Worm (Caenorhabditis elegans) whole organism, L1 larva: Measurements from ENCODE around the gene ethe-1.

ENCODE experiments used
- C04F5.9 ChIP-seq: sonication (generic microtip); optimal IDR thresholded peaks from 2 replicates; lab custom pipeline; 2016; ENCODE audit warnings: missing genetic modification characterization, missing compliant biosample characterization
- C34B4.2 ChIP-seq: sonication (generic microtip); optimal IDR thresholded peaks from 2 replicates; lab custom pipeline; 2017; ENCODE audit warnings: mild to moderate bottlenecking, missing genetic modification characterization, missing compliant biosample characterization
- F16B12.6 ChIP-seq: fragments of 150-350 bp; optimal IDR thresholded peaks from 2 replicates; lab custom pipeline; 2014; ENCODE audit warnings: missing biosample characterization, missing genetic modification characterization
- aha-1 ChIP-seq: fragments of 150-350 bp; optimal IDR thresholded peaks from 2 replicates; lab custom pipeline; 2014; ENCODE audit warnings: missing biosample characterization, missing genetic modification characterization
- alr-1 ChIP-seq: fragments of 200-800 bp; sonication (Bioruptor generic); optimal IDR thresholded peaks from 2 replicates; lab custom pipeline; 2018; ENCODE audit warnings: borderline replicate concordance, mild to moderate bottlenecking, missing genetic modification characterization, missing compliant biosample characterization
- ama-1 ChIP-seq: fragments of 150-350 bp; optimal IDR thresholded peaks from 2 replicates; lab custom pipeline; 2014
- blmp-1 ChIP-seq: fragments of 150-350 bp; optimal IDR thresholded peaks from 2 replicates; lab custom pipeline; 2014; ENCODE audit warnings: missing biosample characterization, missing genetic modification characterization
- ceh-63 ChIP-seq: fragments of 200-800 bp; sonication (Bioruptor generic); optimal IDR thresholded peaks from 2 replicates; lab custom pipeline; 2018; ENCODE audit warnings: mild to moderate bottlenecking, missing genetic modification characterization, missing compliant biosample characterization
- ceh-8 ChIP-seq: fragments of 200-800 bp; sonication (Bioruptor generic); optimal IDR thresholded peaks from 2 replicates; lab custom pipeline; 2018; ENCODE audit warnings: mild to moderate bottlenecking, missing genetic modification characterization, moderate library complexity, missing compliant biosample characterization
- ceh-82 ChIP-seq, 3 experiments: fragments of 150-350 bp in 1 of 3; sonication (generic microtip) in 2 of 3; optimal IDR thresholded peaks; 2 replicates each; lab custom pipeline; 2014 to 2017; ENCODE audit warnings: missing biosample characterization in 3 of 3, missing genetic modification characterization in 3 of 3
- ces-1 ChIP-seq: fragments of 150-350 bp; optimal IDR thresholded peaks from 2 replicates; lab custom pipeline; 2014; ENCODE audit warnings: missing biosample characterization, missing genetic modification reagents, missing genetic modification characterization
- efl-1 ChIP-seq, 4 experiments: fragments of 150-350 bp; optimal IDR thresholded peaks in 3 of 4; peaks in 1 of 4; 1 replicate in 1 of 4; 2 replicates in 3 of 4; lab custom pipeline; 2014; ENCODE audit warnings: missing biosample characterization in 2 of 4, missing genetic modification characterization in 2 of 4, missing genetic modification reagents in 2 of 4
- efl-3 ChIP-seq: fragments of 200-800 bp; sonication (Bioruptor generic); optimal IDR thresholded peaks from 2 replicates; lab custom pipeline; 2018; ENCODE audit warnings: mild to moderate bottlenecking, missing genetic modification characterization, missing compliant biosample characterization
- elt-2 ChIP-seq: sonication (generic microtip); optimal IDR thresholded peaks from 2 replicates; lab custom pipeline; 2016; ENCODE audit warnings: missing genetic modification characterization, mild to moderate bottlenecking, inconsistent platforms, missing compliant biosample characterization, missing genetic modification reagents
- ets-5 ChIP-seq: fragments of 200-800 bp; sonication (Bioruptor generic); IDR thresholded peaks from 2 replicates; pipeline ENCODE4 v1.3.6; 2022; ENCODE audit warnings: missing genetic modification characterization, missing compliant biosample characterization
- fkh-8 ChIP-seq: sonication (generic microtip); optimal IDR thresholded peaks from 2 replicates; lab custom pipeline; 2016; ENCODE audit warnings: mild to moderate bottlenecking, missing genetic modification characterization, missing compliant biosample characterization
- grh-1 ChIP-seq: fragments of 200-800 bp; sonication (Bioruptor generic); IDR thresholded peaks from 2 replicates; pipeline ENCODE4 v1.3.6; 2022; ENCODE audit warnings: missing genetic modification reagents, missing genetic modification characterization, missing compliant biosample characterization
- hlh-4 ChIP-seq: sonication (generic microtip); optimal IDR thresholded peaks from 2 replicates; lab custom pipeline; 2016; ENCODE audit warnings: mild to moderate bottlenecking, missing genetic modification characterization, missing compliant biosample characterization
- lin-14 ChIP-seq: fragments of 200-800 bp; sonication (Bioruptor generic); optimal IDR thresholded peaks from 2 replicates; lab custom pipeline; 2018; ENCODE audit warnings: mild to moderate bottlenecking, missing genetic modification characterization, moderate library complexity, missing compliant biosample characterization
- lin-15B ChIP-seq: fragments of 150-350 bp; sonication (generic microtip); optimal IDR thresholded peaks from 3 replicates; lab custom pipeline; 2014; ENCODE audit warnings: missing biosample characterization, missing genetic modification characterization
- lin-35 ChIP-seq, 2 experiments: fragments of 150-350 bp; optimal IDR thresholded peaks; 2 replicates each; lab custom pipeline; 2014; ENCODE audit warnings: missing biosample characterization in 2 of 2, missing genetic modification characterization in 2 of 2, missing genetic modification reagents in 2 of 2
- mab-9 ChIP-seq: fragments of 200-800 bp; sonication (Bioruptor generic); IDR thresholded peaks from 2 replicates; pipeline ENCODE4 v1.3.6; 2022; ENCODE audit warnings: missing genetic modification reagents, missing genetic modification characterization, missing compliant biosample characterization
- nhr-19 ChIP-seq: fragments of 200-800 bp; sonication (Bioruptor generic); conservative IDR thresholded peaks from 2 replicates; pipeline ENCODE4 v1.3.6; 2022; ENCODE audit warnings: missing genetic modification characterization, missing compliant biosample characterization
- nhr-237 ChIP-seq: fragments of 150-350 bp; optimal IDR thresholded peaks from 2 replicates; lab custom pipeline; 2014; ENCODE audit warnings: missing biosample characterization, missing genetic modification characterization
- nhr-28 ChIP-seq: fragments of 150-350 bp; optimal IDR thresholded peaks from 2 replicates; lab custom pipeline; 2014; ENCODE audit warnings: missing biosample characterization, missing genetic modification characterization
- nhr-47 ChIP-seq: sonication (generic microtip); optimal IDR thresholded peaks from 2 replicates; lab custom pipeline; 2016; ENCODE audit warnings: mild to moderate bottlenecking, missing genetic modification characterization, moderate library complexity, missing compliant biosample characterization
- nhr-71 ChIP-seq: sonication (generic microtip); optimal IDR thresholded peaks from 2 replicates; lab custom pipeline; 2016; ENCODE audit warnings: mild to moderate bottlenecking, missing genetic modification characterization, moderate library complexity, missing compliant biosample characterization
- nhr-76 ChIP-seq: sonication (generic microtip); optimal IDR thresholded peaks from 2 replicates; lab custom pipeline; 2017; ENCODE audit warnings: missing biosample characterization, missing genetic modification characterization
- nhr-84 ChIP-seq: sonication (generic microtip); optimal IDR thresholded peaks from 2 replicates; lab custom pipeline; 2017; ENCODE audit warnings: missing biosample characterization, missing genetic modification characterization
- nhr-85 ChIP-seq: sonication (generic microtip); peaks from one replicate; lab custom pipeline; 2016; ENCODE audit warnings: missing genetic modification characterization, inconsistent platforms, missing compliant biosample characterization
- nhr-90 ChIP-seq: sonication (generic microtip); optimal IDR thresholded peaks from 2 replicates; lab custom pipeline; 2016; ENCODE audit warnings: mild to moderate bottlenecking, missing genetic modification characterization, missing compliant biosample characterization; ENCODE audit not compliant: poor library complexity
- pag-3 ChIP-seq: sonication (generic microtip); optimal IDR thresholded peaks from 2 replicates; lab custom pipeline; 2017; ENCODE audit warnings: missing genetic modification characterization, mild to moderate bottlenecking, missing compliant biosample characterization, antibody characterized with exemption, borderline replicate concordance; ENCODE audit not compliant: insufficient read depth
- pqm-1 ChIP-seq: sonication (generic microtip); optimal IDR thresholded peaks from 3 replicates; lab custom pipeline; 2017; ENCODE audit warnings: missing biosample characterization, missing genetic modification characterization
- rnt-1 ChIP-seq: sonication (generic microtip); optimal IDR thresholded peaks from 2 replicates; lab custom pipeline; 2016; ENCODE audit warnings: mild to moderate bottlenecking, missing genetic modification characterization, moderate library complexity, missing compliant biosample characterization
- snpc-4 ChIP-seq: fragments of 150-350 bp; optimal IDR thresholded peaks from 2 replicates; lab custom pipeline; 2014; ENCODE audit warnings: missing biosample characterization, missing genetic modification characterization
- sup-37 ChIP-seq: fragments of 200-800 bp; sonication (Bioruptor generic); optimal IDR thresholded peaks from 2 replicates; lab custom pipeline; 2018; ENCODE audit warnings: mild to moderate bottlenecking, missing genetic modification characterization, missing compliant biosample characterization
- swsn-7 ChIP-seq: sonication (generic microtip); optimal IDR thresholded peaks from 2 replicates; lab custom pipeline; 2016; ENCODE audit warnings: missing genetic modification characterization, missing compliant biosample characterization
- tbx-2 ChIP-seq: sonication (generic microtip); optimal IDR thresholded peaks from 2 replicates; lab custom pipeline; 2016; ENCODE audit warnings: missing genetic modification characterization, missing compliant biosample characterization
- tlp-1 ChIP-seq: fragments of 150-350 bp; optimal IDR thresholded peaks from 2 replicates; lab custom pipeline; 2014; ENCODE audit warnings: missing biosample characterization, missing genetic modification characterization
- unc-62 ChIP-seq: fragments of 150-350 bp; optimal IDR thresholded peaks from 2 replicates; lab custom pipeline; 2014; ENCODE audit warnings: missing biosample characterization, missing genetic modification reagents, missing genetic modification characterization
- unc-86 ChIP-seq: sonication (generic microtip); optimal IDR thresholded peaks from 2 replicates; lab custom pipeline; 2016; ENCODE audit warnings: missing genetic modification characterization, missing compliant biosample characterization
- xbp-1 ChIP-seq: sonication (generic microtip); optimal IDR thresholded peaks from 2 replicates; lab custom pipeline; 2016; ENCODE audit warnings: missing genetic modification characterization, missing compliant biosample characterization
- zag-1 ChIP-seq: fragments of 150-350 bp; optimal IDR thresholded peaks from 2 replicates; lab custom pipeline; 2014; ENCODE audit warnings: missing biosample characterization, missing genetic modification characterization
- ztf-11 ChIP-seq, 2 experiments: sonication (generic microtip); optimal IDR thresholded peaks; 2 replicates each; lab custom pipeline; 2016 to 2017; ENCODE audit warnings: missing genetic modification characterization in 2 of 2, missing biosample characterization in 1 of 2, missing compliant biosample characterization in 1 of 2
- ztf-4 ChIP-seq: fragments of 150-350 bp; optimal IDR thresholded peaks from 2 replicates; lab custom pipeline; 2014; ENCODE audit warnings: missing biosample characterization, missing genetic modification characterization

ethe-1 gene

ce11 chrIV:9513360-9513777 is 4.8 kb upstream of the ethe-1 start (continued):
- TF ChIP-seq unc-86 (tag; lab: Kevin White, UChicago) (no peak), ztf-11 (tag; optimal IDR thresholded peaks at IDR 0.05; lab: Kevin White, UChicago) (no peak), ceh-8 (no peak), C04F5.9 (tag; lab: Kevin White, UChicago) (no peak), efl-3 (GFP tag; lab: Kevin White, UChicago) (no peak), nhr-237 (tag; lab: Kevin White, UChicago) (no peak), ets-5 (GFP tag; lab: Robert Waterston, UW) (no peak), ama-1 (peak; percentile 49), pqm-1 (no peak)

ce11 chrIV:9512836-9513235 is 4.3 kb upstream of the ethe-1 start, which contains the start of gene C33A12.3:
TSS of gene C33A12.3 (minus strand) at chrIV:9513002.
- TF ChIP-seq alr-1 (tag; lab: Kevin White, UChicago) (peak; percentile 51), lin-14 (GFP tag; lab: Kevin White, UChicago) (no peak), efl-1 (optimal IDR thresholded peaks at IDR 0.05; lab: Kevin White, UChicago) (no peak), efl-1 (GFP tag; optimal IDR thresholded peaks at IDR 0.05 in 1 of 2; lab: Kevin White, UChicago) (peak in 1 of 2 experiments; percentile 88), lin-35 (GFP tag; optimal IDR thresholded peaks at IDR 0.05; lab: Kevin White, UChicago) (peak in 1 of 2 experiments; percentile 8)

DNA sequence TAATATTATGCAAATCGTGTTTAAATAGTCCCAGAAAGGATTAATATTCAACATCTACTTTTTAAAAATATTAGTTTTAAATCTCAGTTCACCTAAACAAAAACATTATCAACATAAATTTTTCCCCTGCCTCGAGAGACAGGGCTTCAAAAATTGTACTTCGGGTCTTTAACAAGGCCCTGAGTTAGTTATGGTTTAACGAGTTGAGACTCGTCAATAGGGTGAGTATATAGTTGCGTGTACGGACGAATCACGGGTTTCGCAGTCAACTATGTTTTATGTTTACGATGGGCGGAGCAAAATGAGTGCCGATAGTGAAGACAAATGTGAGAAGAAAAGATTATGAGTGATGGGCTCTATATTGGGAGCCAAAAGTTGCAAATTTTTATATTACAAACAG is 3.1 kb upstream of the ethe-1 start:
- TF ChIP-seq elt-2 (tag; lab: Kevin White, UChicago) (peak; percentile 55), snpc-4 (tag; lab: Kevin White, UChicago) (no peak), ztf-4 (tag; lab: Kevin White, UChicago) (no peak), ces-1 (no peak), C04F5.9 (tag; lab: Kevin White, UChicago) (no peak), tlp-1 (tag; lab: Kevin White, UChicago) (no peak), ceh-82 (tag; optimal IDR thresholded peaks at IDR 0.05; lab: Kevin White, UChicago) (peak in 2 of 3 experiments; percentile 3 to 14), nhr-76 (tag; lab: Kevin White, UChicago) (no peak), efl-1 (optimal IDR thresholded peaks at IDR 0.05; lab: Kevin White, UChicago) (no peak), efl-1 (GFP tag; optimal IDR thresholded peaks at IDR 0.05 in 1 of 2; lab: Kevin White, UChicago) (peak in 1 of 2 experiments; percentile 79), rnt-1 (tag; lab: Kevin White, UChicago) (peak; percentile 15), sup-37 (GFP tag; lab: Kevin White, UChicago) (no peak), nhr-90 (tag; lab: Kevin White, UChicago) (no peak)
- TF ChIP-seq, all 84 proteins: peak for 4

DNA sequence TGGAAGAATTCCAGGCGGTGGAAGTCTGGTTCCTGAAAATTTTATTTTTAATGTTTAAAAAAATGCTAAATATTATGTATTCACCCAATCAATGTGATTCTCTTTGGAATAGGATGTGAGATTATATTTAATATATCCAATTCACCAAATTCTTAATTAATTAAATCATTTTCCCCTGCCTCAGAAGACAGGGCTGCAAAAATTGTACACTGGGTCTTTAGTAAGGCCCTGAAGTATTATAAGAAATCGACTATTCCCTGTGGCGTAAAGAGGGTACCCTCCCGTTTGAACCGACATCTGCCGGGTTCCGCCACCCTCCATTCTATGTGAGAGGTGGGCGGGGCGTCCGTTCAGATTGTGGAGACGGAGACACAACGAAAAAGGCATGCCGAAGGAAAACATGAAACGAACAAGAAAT is 2.7 kb upstream of the ethe-1 start:
- TF ChIP-seq nhr-84: no peak
- no peak for TF ChIP-seq ceh-63 (GFP tag; lab: Kevin White, UChicago)
- peak; percentile 40 for TF ChIP-seq nhr-237 (tag; lab: Kevin White, UChicago)
- no peak for TF ChIP-seq hlh-4 (tag; lab: Kevin White, UChicago)
- peak; percentile 62 for TF ChIP-seq C04F5.9 (tag; lab: Kevin White, UChicago)
- TF ChIP-seq grh-1 (GFP tag; lab: Robert Waterston, UW): peak; percentile 81
- peak; percentile 87 for TF ChIP-seq ama-1
- no peak for TF ChIP-seq zag-1 (tag; lab: Kevin White, UChicago)
- TF ChIP-seq pag-3: no peak
- TF ChIP-seq aha-1: no peak
- peak; percentile 36 for TF ChIP-seq efl-3 (GFP tag; lab: Kevin White, UChicago)
- TF ChIP-seq mab-9 (GFP tag; lab: Robert Waterston, UW): peak; percentile 80
- peak; percentile 64 for TF ChIP-seq F16B12.6 (tag; lab: Kevin White, UChicago)
- peak; percentile 95 for TF ChIP-seq nhr-47
- no peak for TF ChIP-seq C34B4.2 (tag; lab: Kevin White, UChicago)
- TF ChIP-seq nhr-71: peak; percentile 95
- peak; percentile 91 for TF ChIP-seq xbp-1 (tag; lab: Kevin White, UChicago)
- TF ChIP-seq nhr-85: peak; percentile 96
- peak; percentile 84 for TF ChIP-seq fkh-8 (tag; lab: Kevin White, UChicago)
- TF ChIP-seq ces-1: no peak
- TF ChIP-seq swsn-7 (tag; lab: Kevin White, UChicago): peak; percentile 93
- no peak for TF ChIP-seq alr-1 (tag; lab: Kevin White, UChicago)
- TF ChIP-seq tbx-2 (tag; lab: Kevin White, UChicago): peak; percentile 82
- TF ChIP-seq nhr-28 (tag; lab: Kevin White, UChicago): no peak
- no peak for TF ChIP-seq unc-62 (GFP tag; lab: Kevin White, UChicago)
- TF ChIP-seq tlp-1 (tag; lab: Kevin White, UChicago): no peak
- TF ChIP-seq blmp-1 (tag; lab: Kevin White, UChicago): peak; percentile 56
- peak; percentile 87 for TF ChIP-seq nhr-19 (GFP tag; lab: Robert Waterston, UW)
- peak; percentile 45 for TF ChIP-seq lin-15B (tag; lab: Kevin White, UChicago)
- TF ChIP-seq nhr-76 (tag; lab: Kevin White, UChicago): no peak
